Worm (Caenorhabditis elegans) whole organism, L1 larva: ENCODE measurements around the gene best-21.

Experiments used
- Y116A8C.19 ChIP-seq: sonication (generic microtip); optimal IDR thresholded peaks from 2 replicates; lab custom pipeline; 2016; ENCODE audit warnings: missing compliant biosample characterization, missing genetic modification characterization, borderline replicate concordance
- ama-1 ChIP-seq: fragments of 150-350 bp; optimal IDR thresholded peaks from 2 replicates; lab custom pipeline; 2014
- hlh-17 ChIP-seq: fragments of 200-800 bp; sonication (Bioruptor generic); optimal IDR thresholded peaks from 2 replicates; lab custom pipeline; 2018; ENCODE audit warnings: missing genetic modification characterization, mild to moderate bottlenecking, missing compliant biosample characterization, moderate library complexity, borderline replicate concordance
- lin-13 ChIP-seq: fragments of 150-350 bp; optimal IDR thresholded peaks from 2 replicates; lab custom pipeline; 2014; ENCODE audit warnings: missing biosample characterization, missing genetic modification reagents, missing genetic modification characterization
- lin-39 ChIP-seq: fragments of 150-350 bp; optimal IDR thresholded peaks from 2 replicates; lab custom pipeline; 2014; ENCODE audit warnings: missing biosample characterization, missing genetic modification reagents, missing genetic modification characterization
- lsy-2 ChIP-seq, 2 experiments: fragments of 150-350 bp; optimal IDR thresholded peaks; 2 replicates each; lab custom pipeline; 2014; ENCODE audit warnings: missing biosample characterization in 2 of 2, missing genetic modification characterization in 2 of 2
- nhr-12 ChIP-seq: sonication (generic microtip); optimal IDR thresholded peaks from 2 replicates; lab custom pipeline; 2017; ENCODE audit warnings: missing biosample characterization, missing genetic modification characterization
- nhr-76 ChIP-seq: sonication (generic microtip); optimal IDR thresholded peaks from 2 replicates; lab custom pipeline; 2017; ENCODE audit warnings: missing biosample characterization, missing genetic modification characterization
- tbx-2 ChIP-seq: sonication (generic microtip); optimal IDR thresholded peaks from 2 replicates; lab custom pipeline; 2016; ENCODE audit warnings: missing genetic modification characterization, missing compliant biosample characterization
- unc-62 ChIP-seq: fragments of 150-350 bp; optimal IDR thresholded peaks from 2 replicates; lab custom pipeline; 2014; ENCODE audit warnings: missing biosample characterization, missing genetic modification reagents, missing genetic modification characterization

ce11 chrIV:15274063-15274462, 28.2 kb upstream of the best-21 start:
- TF ChIP-seq lsy-2 (tag; optimal IDR thresholded peaks at IDR 0.05; lab: Kevin White, UChicago): peak in 1 of 2 experiments; percentile 59
- no peak for TF ChIP-seq hlh-17
- no peak for TF ChIP-seq Y116A8C.19 (tag; lab: Kevin White, UChicago)
- TF ChIP-seq unc-62 (GFP tag; lab: Kevin White, UChicago): no peak
- TF ChIP-seq ama-1: no peak
- TF ChIP-seq nhr-12 (tag; lab: Kevin White, UChicago): no peak
- TF ChIP-seq nhr-76 (tag; lab: Kevin White, UChicago): no peak
- TF ChIP-seq lin-13 (GFP tag; lab: Kevin White, UChicago): no peak
- TF ChIP-seq lin-39 (tag; lab: Kevin White, UChicago): no peak
- no peak for TF ChIP-seq tbx-2 (tag; lab: Kevin White, UChicago)
